Fruit fly (Drosophila melanogaster): ENCODE results near the gene Cht11.

The Cht11 gene

DNA sequence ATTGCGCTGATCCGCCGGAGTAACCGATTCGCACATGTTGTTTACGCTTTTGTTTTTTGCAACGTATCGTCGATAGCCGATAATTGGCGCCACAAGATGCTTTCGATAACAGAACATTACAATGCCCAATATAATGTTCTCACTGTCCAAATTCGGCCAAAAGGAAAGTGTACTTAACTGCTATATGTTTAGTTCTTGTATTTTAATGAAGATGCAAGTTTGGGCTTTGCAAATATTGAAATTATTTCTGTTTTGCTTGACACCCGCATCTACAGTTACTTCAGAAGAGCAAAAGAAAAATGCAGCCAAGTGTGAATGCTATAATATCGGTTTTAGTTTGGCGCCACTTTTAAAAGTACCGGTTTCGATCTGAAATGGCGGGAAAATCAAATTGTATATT is 3.3 kb upstream of the Cht11 start (continued):
- TF ChIP-seq amos (GFP tag; IDR thresholded peaks at IDR 0.05; ENCODE audit: partially characterized antibody) (no peak; the same call in 1 of the 2 replicates), Sin3A (optimal IDR thresholded peaks at IDR 0.05) (peak; percentile 43), fd96Cb (tag; optimal IDR thresholded peaks at IDR 0.05) (peak; percentile 91), Aef1 (GFP tag; IDR thresholded peaks at IDR 0.05) (peak; percentile 87), CG9437 (GFP tag; optimal IDR thresholded peaks at IDR 0.05) (peak; percentile 86), CG18262 (tag; optimal IDR thresholded peaks at IDR 0.05) (peak; percentile 90), schlank (tag; optimal IDR thresholded peaks at IDR 0.05) (peak; percentile 86), CG10979 (tag; optimal IDR thresholded peaks at IDR 0.05) (peak; percentile 86), Trl (optimal IDR thresholded peaks at IDR 0.05) (no peak), Trl (GFP tag; optimal IDR thresholded peaks at IDR 0.05) (peak; percentile 94), br (optimal IDR thresholded peaks at IDR 0.05) (no peak), CG12744 (GFP tag; optimal IDR thresholded peaks at IDR 0.05) (peak; percentile 85), CG14710 (tag; optimal IDR thresholded peaks at IDR 0.05) (peak; percentile 91), CG2712 (tag; optimal IDR thresholded peaks at IDR 0.05) (peak; percentile 92), stwl (tag; optimal IDR thresholded peaks at IDR 0.05) (peak; percentile 57), CG17829 (tag; optimal IDR thresholded peaks at IDR 0.05) (peak; percentile 91), hbn (GFP tag; IDR thresholded peaks at IDR 0.05; ENCODE audit: partially characterized antibody) (no peak), ems (GFP tag; optimal IDR thresholded peaks at IDR 0.05) (peak; percentile 92), ab (GFP tag; optimal IDR thresholded peaks at IDR 0.05) (peak; percentile 65), CG31365 (tag; optimal IDR thresholded peaks at IDR 0.05) (peak; percentile 75), CG15073 (GFP tag; optimal IDR thresholded peaks at IDR 0.05) (peak; percentile 46), Max (GFP tag; optimal IDR thresholded peaks at IDR 0.05) (peak; percentile 90), CG17385 (GFP tag; optimal IDR thresholded peaks at IDR 0.05) (peak; percentile 83), dati (GFP tag; IDR thresholded peaks at IDR 0.05) (0 out of 2 replicates have a peak, but pooled peaks have one; percentile 37), CG12769 (tag; optimal IDR thresholded peaks at IDR 0.05) (peak; percentile 95), jigr1 (GFP tag; IDR thresholded peaks at IDR 0.05) (peak; percentile 48; the same call in 1 of the 3 replicates), sens-2 (GFP tag; IDR thresholded peaks at IDR 0.05) (peak; percentile 69), chinmo (GFP tag; IDR thresholded peaks at IDR 0.05; ENCODE audit: partially characterized antibody) (no peak), Deaf1 (tag; optimal IDR thresholded peaks at IDR 0.05) (peak; percentile 68), pb (GFP tag; optimal IDR thresholded peaks at IDR 0.05) (peak; percentile 91), pum (GFP tag; optimal IDR thresholded peaks at IDR 0.05) (peak; percentile 92), gro (GFP tag; optimal IDR thresholded peaks at IDR 0.05) (peak; percentile 96), luna (GFP tag; optimal IDR thresholded peaks at IDR 0.05) (peak; percentile 87), Sry-δ (GFP tag; optimal IDR thresholded peaks at IDR 0.05) (peak; percentile 76), Spps (tag; optimal IDR thresholded peaks at IDR 0.05) (peak; percentile 65), cato (GFP tag; optimal IDR thresholded peaks at IDR 0.05; ENCODE audit: borderline replicate concordance) (peak; percentile 81), org-1 (GFP tag; optimal IDR thresholded peaks at IDR 0.05) (peak; percentile 86), Fer2 (tag; optimal IDR thresholded peaks at IDR 0.05) (peak; percentile 86), CG17568 (GFP tag; optimal IDR thresholded peaks at IDR 0.05) (no peak), CG4328 (GFP tag; optimal IDR thresholded peaks at IDR 0.05) (peak; percentile 89), CG8290 (GFP tag; optimal IDR thresholded peaks at IDR 0.05) (peak; percentile 71), CG8290 (tag; optimal IDR thresholded peaks at IDR 0.05) (peak; percentile 37 to 96), trem (tag; optimal IDR thresholded peaks at IDR 0.05) (peak; percentile 90), CG3281 (GFP tag; optimal IDR thresholded peaks at IDR 0.05) (peak; percentile 91), prd (optimal IDR thresholded peaks at IDR 0.05) (no peak), prd (GFP tag; IDR thresholded peaks at IDR 0.05) (peak; percentile 88), nau (GFP tag; optimal IDR thresholded peaks at IDR 0.05) (peak; percentile 76), otp (GFP tag; IDR thresholded peaks at IDR 0.05) (peak; percentile 83), CG15514 (GFP tag; optimal IDR thresholded peaks at IDR 0.05) (peak; percentile 92), CG9876 (GFP tag; optimal IDR thresholded peaks at IDR 0.05) (peak; percentile 83), salm (tag; optimal IDR thresholded peaks at IDR 0.05) (peak; percentile 79), dm (GFP tag; optimal IDR thresholded peaks at IDR 0.05) (peak; percentile 86)
